Worm (Caenorhabditis elegans): ENCODE measurements around the gene nhr-205.

Gene nhr-205

ce11 chrV:10030992-10031383 is 50.6 kb downstream of the nhr-205 start, which contains the start of gene acl-2:
Gene acl-2 (minus strand): TSS chrV:10031092.
- no peak for TF ChIP-seq ztf-29 (GFP tag; IDR thresholded peaks at IDR 0.05)
- no peak for TF ChIP-seq tab-1 (GFP tag; IDR thresholded peaks at IDR 0.05)
- no peak for TF ChIP-seq klf-2 (GFP tag; conservative IDR thresholded peaks at IDR 0.05)
- no peak for TF ChIP-seq cog-1 (tag; optimal IDR thresholded peaks at IDR 0.05)
- no peak for TF ChIP-seq med-1 (GFP tag; optimal IDR thresholded peaks at IDR 0.05; ENCODE audit: insufficient read depth)
- no peak for TF ChIP-seq flt-1 (GFP tag; IDR thresholded peaks at IDR 0.05)
- TF ChIP-seq ref-1 (GFP tag; conservative IDR thresholded peaks at IDR 0.05), result no peak
- no peak for TF ChIP-seq ztf-23 (GFP tag; IDR thresholded peaks at IDR 0.05)
- TF ChIP-seq T22C8.4 (GFP tag; IDR thresholded peaks at IDR 0.05), result no peak

Data from whole organism, midembryonic.